Fruit fly (Drosophila melanogaster): ENCODE results near the gene Orc2.
A peak's percentile ranks its signal among the peaks of the same experiment; 100 is the strongest.

Orc2 gene

DNA sequence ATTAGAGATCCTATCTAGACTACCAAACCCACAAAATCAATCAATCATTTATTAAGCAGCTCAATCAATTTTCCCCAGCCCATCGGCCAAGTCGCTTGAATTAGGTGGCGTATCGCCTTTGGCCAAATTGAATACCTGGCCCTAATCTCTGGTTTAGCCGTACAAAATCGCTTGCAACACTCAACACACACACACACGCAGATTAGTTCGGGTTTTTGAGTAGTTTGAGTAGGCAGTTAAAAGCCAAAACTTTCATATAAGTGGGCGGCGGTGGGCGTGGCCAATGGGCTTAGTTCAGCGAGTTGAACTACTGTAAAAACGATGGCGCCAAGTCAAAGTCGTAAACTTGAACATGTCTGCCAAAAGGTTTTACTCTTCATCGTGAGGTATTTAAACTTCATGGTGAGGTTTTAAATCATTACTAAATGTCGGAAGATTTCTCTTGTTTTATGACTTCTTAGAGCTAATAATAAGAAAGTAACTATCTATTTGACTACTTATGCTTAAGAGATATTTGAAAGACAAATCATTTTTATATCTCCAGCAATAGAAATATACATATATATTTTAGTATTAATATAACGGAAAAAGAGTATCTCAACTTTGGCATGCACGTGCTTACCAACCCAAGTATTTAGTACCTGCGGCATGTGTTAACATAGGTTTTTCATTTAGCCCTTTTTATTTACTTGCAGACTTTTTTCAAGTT, 36.7 kb downstream of the Orc2 start:
- TF ChIP-seq EcR (GFP tag; optimal IDR thresholded peaks at IDR 0.05) (no peak), pan (optimal IDR thresholded peaks at IDR 0.05) (no peak), CG8478 (optimal IDR thresholded peaks at IDR 0.05) (no peak), usp (GFP tag; optimal IDR thresholded peaks at IDR 0.05) (no peak), psq (optimal IDR thresholded peaks at IDR 0.05) (no peak), Dll (optimal IDR thresholded peaks at IDR 0.05) (no peak)

dm6 chr3R:14002146-14002846, 37.6 kb downstream of the Orc2 start:
- TF ChIP-seq psq (optimal IDR thresholded peaks at IDR 0.05): no peak
- no peak for TF ChIP-seq pan (optimal IDR thresholded peaks at IDR 0.05)
- no peak for TF ChIP-seq CG8478 (optimal IDR thresholded peaks at IDR 0.05)
- TF ChIP-seq EcR (GFP tag; optimal IDR thresholded peaks at IDR 0.05): no peak
- TF ChIP-seq usp (GFP tag; optimal IDR thresholded peaks at IDR 0.05): no peak
- no peak for TF ChIP-seq Dll (optimal IDR thresholded peaks at IDR 0.05)

dm6 chr3R:14003845-14004244, 39.2 kb downstream of the Orc2 start:
- no peak for TF ChIP-seq CG8478 (optimal IDR thresholded peaks at IDR 0.05)
- no peak for TF ChIP-seq Dll (optimal IDR thresholded peaks at IDR 0.05)
- TF ChIP-seq pan (optimal IDR thresholded peaks at IDR 0.05): no peak
- TF ChIP-seq EcR (GFP tag; optimal IDR thresholded peaks at IDR 0.05): no peak

- TF ChIP-seq usp (GFP tag; optimal IDR thresholded peaks at IDR 0.05) (no peak), Dll (optimal IDR thresholded peaks at IDR 0.05) (no peak), CG8478 (optimal IDR thresholded peaks at IDR 0.05) (no peak), EcR (GFP tag; optimal IDR thresholded peaks at IDR 0.05) (no peak), pan (optimal IDR thresholded peaks at IDR 0.05) (no peak), psq (optimal IDR thresholded peaks at IDR 0.05) (no peak)
These were observed 40.5 kb downstream of the Orc2 start for dm6 chr3R:14005152-14005551.

DNA sequence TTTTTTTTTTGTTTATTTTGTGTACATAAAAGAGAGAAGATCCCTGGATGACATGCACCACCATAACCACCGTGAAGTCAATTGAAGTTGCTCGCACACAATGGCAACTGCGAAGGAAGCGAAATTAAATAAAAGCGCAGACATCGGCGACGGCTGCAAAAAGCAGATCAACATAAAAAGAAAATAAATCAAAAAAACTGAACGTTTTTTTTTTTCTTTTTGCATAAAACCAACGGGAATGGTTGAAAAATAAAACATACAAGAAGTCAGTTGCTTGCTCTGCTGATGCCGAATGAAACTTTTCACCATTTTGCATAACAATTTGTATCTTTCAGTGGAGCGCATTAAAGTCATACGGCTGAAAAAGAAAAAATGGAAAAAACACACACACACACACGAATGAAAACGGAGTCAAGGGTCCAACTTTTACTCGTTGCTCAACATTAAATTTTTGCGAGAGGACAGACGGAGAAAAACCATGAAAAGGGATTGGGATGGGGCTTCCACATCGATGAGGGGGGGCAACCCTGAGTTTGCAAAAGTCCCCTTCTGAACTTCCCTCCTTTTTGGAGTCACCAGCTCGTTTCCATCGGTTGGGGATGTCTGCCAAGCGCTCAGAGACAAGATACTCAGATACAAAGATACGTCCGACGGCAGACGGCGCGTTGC, 41.7 kb downstream of the Orc2 start:
- TF ChIP-seq psq (optimal IDR thresholded peaks at IDR 0.05): no peak
- peak in 1 of 2 experiments; percentile 2 for TF ChIP-seq EcR (GFP tag; optimal IDR thresholded peaks at IDR 0.05)

- no peak for TF ChIP-seq psq (optimal IDR thresholded peaks at IDR 0.05)
- no peak for TF ChIP-seq pan (optimal IDR thresholded peaks at IDR 0.05)
- no peak for TF ChIP-seq EcR (GFP tag; optimal IDR thresholded peaks at IDR 0.05)
- no peak for TF ChIP-seq Dll (optimal IDR thresholded peaks at IDR 0.05)
- no peak for TF ChIP-seq usp (GFP tag; optimal IDR thresholded peaks at IDR 0.05)
- no peak for TF ChIP-seq CG8478 (optimal IDR thresholded peaks at IDR 0.05)
These were observed 42.2 kb downstream of the Orc2 start for dm6 chr3R:14006893-14007255.

DNA sequence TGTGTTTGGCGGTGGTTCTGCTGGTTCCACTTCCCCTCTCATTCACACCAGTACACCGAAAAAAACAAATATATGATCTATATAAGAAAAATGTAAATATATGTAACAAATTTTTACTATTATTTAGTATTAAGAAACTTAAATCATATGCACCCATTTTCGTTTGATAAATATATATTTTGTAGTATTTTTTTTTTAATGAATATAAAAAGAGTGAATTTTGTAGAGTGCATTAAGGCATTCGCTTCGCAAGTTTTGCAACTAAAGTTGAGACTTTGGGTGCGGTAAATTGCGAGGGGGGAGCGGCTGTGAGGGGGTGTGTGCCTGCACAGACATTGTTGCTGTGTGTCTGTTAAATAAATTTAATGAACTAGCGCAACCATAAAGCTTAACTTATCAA, 42.9 kb downstream of the Orc2 start:
- TF ChIP-seq Dll (optimal IDR thresholded peaks at IDR 0.05) (no peak), EcR (GFP tag; optimal IDR thresholded peaks at IDR 0.05) (no peak), pan (optimal IDR thresholded peaks at IDR 0.05) (no peak), psq (optimal IDR thresholded peaks at IDR 0.05) (no peak), CG8478 (optimal IDR thresholded peaks at IDR 0.05) (no peak), usp (GFP tag; optimal IDR thresholded peaks at IDR 0.05) (no peak)

- TF ChIP-seq Dll (optimal IDR thresholded peaks at IDR 0.05) (no peak), EcR (GFP tag; optimal IDR thresholded peaks at IDR 0.05) (no peak), CG8478 (optimal IDR thresholded peaks at IDR 0.05) (no peak), psq (optimal IDR thresholded peaks at IDR 0.05) (no peak), pan (optimal IDR thresholded peaks at IDR 0.05) (no peak), usp (GFP tag; optimal IDR thresholded peaks at IDR 0.05) (no peak)
These were observed 44.2 kb downstream of the Orc2 start for dm6 chr3R:14008854-14009253.

DNA sequence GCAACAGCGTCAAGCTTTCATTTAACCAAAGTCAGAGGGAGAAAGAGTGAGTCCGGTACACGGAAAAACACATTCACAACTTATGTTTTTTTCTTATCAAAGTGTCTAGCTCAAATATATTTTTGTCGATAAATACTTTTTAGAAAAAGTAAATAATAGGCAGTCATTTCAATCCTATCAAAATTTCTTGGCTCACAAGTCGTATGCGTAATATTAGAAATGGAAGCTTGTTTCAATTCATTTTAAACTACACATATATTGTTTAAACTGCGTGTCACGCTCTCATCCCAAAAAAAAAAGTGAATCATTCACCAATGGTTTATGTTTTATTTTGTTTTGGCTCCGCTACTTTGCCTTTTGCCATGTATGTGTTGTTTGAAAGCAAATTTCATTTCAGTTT, 45.0 kb downstream of the Orc2 start:
- TF ChIP-seq usp (GFP tag; optimal IDR thresholded peaks at IDR 0.05) (no peak), EcR (GFP tag; optimal IDR thresholded peaks at IDR 0.05) (no peak), psq (optimal IDR thresholded peaks at IDR 0.05) (no peak), Dll (optimal IDR thresholded peaks at IDR 0.05) (no peak), pan (optimal IDR thresholded peaks at IDR 0.05) (no peak), CG8478 (optimal IDR thresholded peaks at IDR 0.05) (no peak)

DNA sequence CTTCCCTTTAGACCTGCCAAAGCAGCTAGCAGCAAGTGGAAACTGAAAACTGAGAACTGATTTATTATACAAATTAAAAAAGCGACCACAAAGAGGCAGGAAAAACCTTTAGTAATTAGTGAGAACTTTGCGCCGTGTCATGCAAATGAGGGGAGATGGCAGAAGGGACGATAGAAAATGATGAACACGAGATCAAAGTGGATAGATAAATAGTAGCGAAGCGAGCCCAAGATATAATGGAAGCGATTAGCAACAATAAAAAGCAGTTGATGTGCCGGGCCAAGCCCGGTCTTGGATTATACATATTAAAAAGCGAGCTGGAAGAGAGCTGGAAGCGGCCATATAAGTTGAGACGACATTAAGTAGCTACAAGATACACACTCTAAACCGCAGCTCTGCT, 46.5 kb downstream of the Orc2 start:
- TF ChIP-seq Dll (optimal IDR thresholded peaks at IDR 0.05) (no peak), pan (optimal IDR thresholded peaks at IDR 0.05) (no peak), psq (optimal IDR thresholded peaks at IDR 0.05) (no peak), CG8478 (optimal IDR thresholded peaks at IDR 0.05) (no peak), usp (GFP tag; optimal IDR thresholded peaks at IDR 0.05) (no peak), EcR (GFP tag; optimal IDR thresholded peaks at IDR 0.05) (no peak)

dm6 chr3R:14011629-14012028, 46.9 kb downstream of the Orc2 start:
- TF ChIP-seq CG8478 (optimal IDR thresholded peaks at IDR 0.05) (no peak), usp (GFP tag; optimal IDR thresholded peaks at IDR 0.05) (no peak), psq (optimal IDR thresholded peaks at IDR 0.05) (no peak), pan (optimal IDR thresholded peaks at IDR 0.05) (no peak), Dll (optimal IDR thresholded peaks at IDR 0.05) (no peak), EcR (GFP tag; optimal IDR thresholded peaks at IDR 0.05) (no peak)

DNA sequence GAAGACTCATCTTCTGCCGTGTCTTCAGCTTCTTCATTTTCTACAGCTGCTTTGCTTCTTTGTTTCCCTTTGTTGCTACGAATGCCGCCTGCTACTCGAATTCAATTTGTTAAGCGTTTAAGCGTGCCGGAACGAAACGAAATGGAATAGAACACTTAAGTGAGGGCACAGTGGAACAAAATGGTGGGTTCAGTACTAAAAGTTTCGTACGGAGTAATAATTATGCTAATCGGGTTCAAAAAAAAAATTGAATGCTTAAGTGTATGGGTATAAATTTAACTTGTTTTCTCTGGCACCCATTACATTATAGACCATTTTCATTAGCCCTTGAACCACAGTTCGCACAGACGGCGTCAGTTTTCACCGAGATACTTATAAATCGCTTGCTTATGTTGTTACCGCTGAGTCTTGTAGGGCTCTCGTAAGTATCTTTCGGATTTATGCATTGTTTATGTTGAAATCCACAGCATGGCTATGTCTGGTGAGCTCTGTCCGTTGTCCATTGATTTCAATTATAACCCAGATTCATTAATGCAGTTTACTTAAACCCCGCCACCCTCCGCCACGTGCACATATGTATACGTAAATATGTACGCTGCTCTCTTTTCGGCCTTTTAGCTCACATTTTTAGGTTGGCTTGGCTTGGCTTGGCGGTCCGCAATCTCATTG, 47.9 kb downstream of the Orc2 start:
- TF ChIP-seq psq (optimal IDR thresholded peaks at IDR 0.05) (no peak), usp (GFP tag; optimal IDR thresholded peaks at IDR 0.05) (no peak), Dll (optimal IDR thresholded peaks at IDR 0.05) (no peak), EcR (GFP tag; optimal IDR thresholded peaks at IDR 0.05) (no peak), CG8478 (optimal IDR thresholded peaks at IDR 0.05) (no peak), pan (optimal IDR thresholded peaks at IDR 0.05) (no peak)

Data from whole organism.